Worm (Caenorhabditis elegans): ENCODE results near the gene ddx-46.
"Not testable (repeated sequence)": the region's sequence is repeated elsewhere in the genome, so short reads cannot be mapped to it uniquely, and the experiment has no call there.

DNA sequence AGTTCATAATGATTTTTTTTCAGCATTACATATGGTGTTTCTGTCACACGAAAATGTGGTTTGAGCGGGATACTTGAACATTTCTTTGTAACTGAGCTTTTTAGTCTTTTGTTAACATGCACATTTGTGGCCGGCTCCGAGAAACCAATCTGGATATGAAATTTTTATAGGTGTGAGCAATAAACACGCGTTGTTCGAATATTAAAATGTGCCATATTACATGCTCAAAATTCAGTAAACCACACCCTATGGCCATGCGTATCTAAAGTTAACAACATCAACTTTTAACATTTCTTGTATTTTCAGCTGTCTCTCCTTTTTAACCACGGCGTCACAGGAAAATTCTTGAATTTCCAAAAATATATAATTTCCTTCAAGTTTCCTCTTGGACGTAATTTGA, 31.3 kb upstream of the ddx-46 start, which contains the start of gene F58F6.6:
- not testable (repeated sequence) for TF ChIP-seq ama-1 (optimal IDR thresholded peaks at IDR 0.05); hlh-30 (tag; optimal IDR thresholded peaks at IDR 0.05; ENCODE audit: insufficient read depth); ceh-19 (GFP tag; optimal IDR thresholded peaks at IDR 0.05); odd-2 (tag; optimal IDR thresholded peaks at IDR 0.05); nfya-1 (tag; optimal IDR thresholded peaks at IDR 0.05); ceh-18 (tag; optimal IDR thresholded peaks at IDR 0.05); pha-4 (tag; optimal IDR thresholded peaks at IDR 0.05); lim-6 (tag; optimal IDR thresholded peaks at IDR 0.05); ttx-3 (tag; optimal IDR thresholded peaks at IDR 0.05); Y22D7AL.16 (tag; optimal IDR thresholded peaks at IDR 0.05); hlh-13 (GFP tag; optimal IDR thresholded peaks at IDR 0.05)
